Worm (Caenorhabditis elegans): ENCODE measurements around the gene thoc-2.

The thoc-2 gene

ce11 chrIII:6420995-6421404, 53.2 kb downstream of the thoc-2 start:
- TF ChIP-seq nhr-10 (tag; optimal IDR thresholded peaks at IDR 0.05): peak; percentile 46
- TF ChIP-seq mdl-1 (tag; optimal IDR thresholded peaks at IDR 0.05): peak; percentile 95 to 97
- no peak for TF ChIP-seq unc-39 (tag; optimal IDR thresholded peaks at IDR 0.05)
- TF ChIP-seq nhr-25 (tag; optimal IDR thresholded peaks at IDR 0.05): peak; percentile 92
- TF ChIP-seq alr-1 (tag; optimal IDR thresholded peaks at IDR 0.05): no peak
- no peak for TF ChIP-seq lin-39 (tag; optimal IDR thresholded peaks at IDR 0.05)
- TF ChIP-seq egl-27 (tag; optimal IDR thresholded peaks at IDR 0.05): peak; percentile 42
- TF ChIP-seq R02D3.7 (tag; optimal IDR thresholded peaks at IDR 0.05): no peak
- TF ChIP-seq ama-1 (optimal IDR thresholded peaks at IDR 0.05): no peak
- TF ChIP-seq F13H6.1 (tag; optimal IDR thresholded peaks at IDR 0.05): peak; percentile 94
- peak; percentile 95 for TF ChIP-seq sma-3 (GFP tag; optimal IDR thresholded peaks at IDR 0.05)
- TF ChIP-seq nhr-237 (tag; optimal IDR thresholded peaks at IDR 0.05): no peak
- peak; percentile 44 for TF ChIP-seq nhr-129 (tag; optimal IDR thresholded peaks at IDR 0.05)
- TF ChIP-seq lin-11 (tag; optimal IDR thresholded peaks at IDR 0.05): peak; percentile 71
- peak; percentile 53 to 89 for TF ChIP-seq lsy-2 (tag; optimal IDR thresholded peaks at IDR 0.05)
- TF ChIP-seq elt-3 (tag; optimal IDR thresholded peaks at IDR 0.05): no peak
- TF ChIP-seq blmp-1 (tag; optimal IDR thresholded peaks at IDR 0.05; ENCODE audit: insufficient read depth): peak; percentile 83
- TF ChIP-seq ztf-1 (GFP tag; conservative IDR thresholded peaks at IDR 0.05): no peak
- TF ChIP-seq nhr-21 (tag; optimal IDR thresholded peaks at IDR 0.05): peak; percentile 96
- peak; percentile 89 for TF ChIP-seq Y55F3AM.14 (GFP tag; optimal IDR thresholded peaks at IDR 0.05)
- TF ChIP-seq ZK546.5 (tag; optimal IDR thresholded peaks at IDR 0.05): peak; percentile 24
- no peak for TF ChIP-seq skn-1 (tag; optimal IDR thresholded peaks at IDR 0.05)
- TF ChIP-seq mbf-1 (tag; optimal IDR thresholded peaks at IDR 0.05): no peak
- TF ChIP-seq ceh-16 (tag; optimal IDR thresholded peaks at IDR 0.05): peak; percentile 53
- TF ChIP-seq zag-1 (tag; optimal IDR thresholded peaks at IDR 0.05): peak; percentile 47
- no peak for TF ChIP-seq nhr-77 (tag; optimal IDR thresholded peaks at IDR 0.05)
- TF ChIP-seq snpc-4 (tag; optimal IDR thresholded peaks at IDR 0.05): no peak
- TF ChIP-seq unc-55 (GFP tag; optimal IDR thresholded peaks at IDR 0.05): peak; percentile 63
- TF ChIP-seq nhr-6 (tag; optimal IDR thresholded peaks at IDR 0.05): peak; percentile 50
- no peak for TF ChIP-seq dmd-4 (tag; optimal IDR thresholded peaks at IDR 0.05)
- peak; percentile 35 for TF ChIP-seq ztf-4 (tag; optimal IDR thresholded peaks at IDR 0.05)
- TF ChIP-seq crh-2 (tag; optimal IDR thresholded peaks at IDR 0.05): peak; percentile 85
- TF ChIP-seq fos-1 (tag; optimal IDR thresholded peaks at IDR 0.05): peak; percentile 58
- TF ChIP-seq sma-9 (GFP tag; optimal IDR thresholded peaks at IDR 0.05): peak; percentile 97
- no peak for TF ChIP-seq sma-9 (tag; optimal IDR thresholded peaks at IDR 0.05)
- TF ChIP-seq nhr-11 (tag; optimal IDR thresholded peaks at IDR 0.05): no peak
- no peak for TF ChIP-seq peb-1 (tag; optimal IDR thresholded peaks at IDR 0.05)
- no peak for TF ChIP-seq ztf-11 (tag; optimal IDR thresholded peaks at IDR 0.05)
- TF ChIP-seq elt-1 (tag; optimal IDR thresholded peaks at IDR 0.05): peak; percentile 1
- peak; percentile 81 for TF ChIP-seq sem-4 (tag; optimal IDR thresholded peaks at IDR 0.05)
- peak; percentile 59 for TF ChIP-seq lin-13 (GFP tag; optimal IDR thresholded peaks at IDR 0.05)
- peak; percentile 66 for TF ChIP-seq unc-62 (GFP tag; optimal IDR thresholded peaks at IDR 0.05)
- no peak for TF ChIP-seq nhr-12 (tag; optimal IDR thresholded peaks at IDR 0.05)
- peak; percentile 85 for TF ChIP-seq gmeb-1 (tag; optimal IDR thresholded peaks at IDR 0.05)
- TF ChIP-seq mab-5 (tag; optimal IDR thresholded peaks at IDR 0.05): peak; percentile 83
- TF ChIP-seq nhr-23 (tag; optimal IDR thresholded peaks at IDR 0.05): no peak
- no peak for TF ChIP-seq aly-2 (tag; optimal IDR thresholded peaks at IDR 0.05)
- peak; percentile 55 for TF ChIP-seq ceh-82 (tag; optimal IDR thresholded peaks at IDR 0.05)
- TF ChIP-seq C34F6.9 (tag; optimal IDR thresholded peaks at IDR 0.05): peak; percentile 88
